Worm (Caenorhabditis elegans) whole organism, L4/young adult: Measurements from ENCODE around the gene C03C10.7.

Experiments used
- W03F9.2 ChIP-seq: fragments of 150-350 bp; optimal IDR thresholded peaks from 2 replicates; lab custom pipeline; 2014; ENCODE audit warnings: missing biosample characterization, missing genetic modification characterization
- dao-5 ChIP-seq: sonication (generic microtip); optimal IDR thresholded peaks from 2 replicates; lab custom pipeline; 2016; ENCODE audit warnings: missing genotype, missing genetic modification characterization, moderate library complexity, missing compliant biosample characterization
- him-1 ChIP-seq: sonication (generic microtip); optimal IDR thresholded peaks from 2 replicates; lab custom pipeline; 2016; ENCODE audit warnings: missing genotype, missing genetic modification reagents, missing genetic modification characterization, missing compliant biosample characterization

ce11 chrIII:4131814-4132555 lies 36.1 kb downstream of the C03C10.7 start:
- TF ChIP-seq dao-5 (tag; lab: Kevin White, UChicago) (no peak), him-1 (tag; lab: Kevin White, UChicago) (no peak), W03F9.2 (tag; lab: Kevin White, UChicago) (no peak)
